Worm (Caenorhabditis elegans): Measurements from ENCODE around the gene C09G4.4.

The C09G4.4 gene

ce11 chrIV:8475030-8475679 lies 37.6 kb upstream of the C09G4.4 start:
- no peak for TF ChIP-seq F55B11.4 (tag; optimal IDR thresholded peaks at IDR 0.05; ENCODE audit: borderline replicate concordance, insufficient read depth)
- TF ChIP-seq Y95B8A.8 (GFP tag; IDR thresholded peaks at IDR 0.05): no peak
- TF ChIP-seq nhr-80 (tag; optimal IDR thresholded peaks at IDR 0.05): peak; percentile 86

- TF ChIP-seq lin-35 (GFP tag; optimal IDR thresholded peaks at IDR 0.05) (no peak), hmg-1.2 (GFP tag; IDR thresholded peaks at IDR 0.05) (no peak), hlh-12 (tag; optimal IDR thresholded peaks at IDR 0.05) (no peak), madf-6 (GFP tag; IDR thresholded peaks at IDR 0.05) (no peak), ama-1 (optimal IDR thresholded peaks at IDR 0.05) (no peak), ama-1 (GFP tag; optimal IDR thresholded peaks at IDR 0.05) (no peak), zim-3 (tag; optimal IDR thresholded peaks at IDR 0.05) (no peak), lag-1 (GFP tag; IDR thresholded peaks at IDR 0.05) (no peak), Y67H2A.10 (GFP tag; conservative IDR thresholded peaks at IDR 0.05) (no peak), mel-28 (tag; optimal IDR thresholded peaks at IDR 0.05; ENCODE audit: borderline replicate concordance) (no peak), ceh-100 (GFP tag; IDR thresholded peaks at IDR 0.05) (no peak), ekl-4 (GFP tag; IDR thresholded peaks at IDR 0.05) (no peak), hmg-20 (GFP tag; IDR thresholded peaks at IDR 0.05) (no peak), F49E8.2 (tag; optimal IDR thresholded peaks at IDR 0.05; ENCODE audit: insufficient read depth) (no peak), dpl-1 (GFP tag; optimal IDR thresholded peaks at IDR 0.05) (no peak), rec-8 (tag; optimal IDR thresholded peaks at IDR 0.05) (no peak), madf-8 (GFP tag; conservative IDR thresholded peaks at IDR 0.05) (no peak), unc-62 (GFP tag; optimal IDR thresholded peaks at IDR 0.05) (no peak)
Measured at ce11 chrIV:8476166-8476565, 36.6 kb upstream of the C09G4.4 start.

ce11 chrIV:8476880-8477279 lies 35.9 kb upstream of the C09G4.4 start, which contains the start of gene spp-10:
Gene spp-10 (plus strand): TSS chrIV:8477180.
- no peak for TF ChIP-seq sdz-38 (tag; optimal IDR thresholded peaks at IDR 0.05)
- no peak for TF ChIP-seq nfyb-1 (GFP tag; IDR thresholded peaks at IDR 0.05)
- TF ChIP-seq T26A5.8 (tag; optimal IDR thresholded peaks at IDR 0.05): no peak
- TF ChIP-seq nhr-27 (tag; optimal IDR thresholded peaks at IDR 0.05): no peak
- TF ChIP-seq cebp-1 (GFP tag; IDR thresholded peaks at IDR 0.05): no peak
- TF ChIP-seq cebp-1 (tag; optimal IDR thresholded peaks at IDR 0.05): no peak
- no peak for TF ChIP-seq lin-40 (tag; optimal IDR thresholded peaks at IDR 0.05)
- TF ChIP-seq lsy-27 (tag; optimal IDR thresholded peaks at IDR 0.05; ENCODE audit: borderline replicate concordance, insufficient read depth): no peak
- TF ChIP-seq nhr-120 (GFP tag; IDR thresholded peaks at IDR 0.05): no peak
- no peak for TF ChIP-seq snpc-3.4 (tag; optimal IDR thresholded peaks at IDR 0.05)
- TF ChIP-seq hmg-20 (GFP tag; IDR thresholded peaks at IDR 0.05): no peak
- no peak for TF ChIP-seq snpc-1.1 (tag; optimal IDR thresholded peaks at IDR 0.05; ENCODE audit: insufficient read depth)
- TF ChIP-seq nhr-179 (tag; optimal IDR thresholded peaks at IDR 0.05): no peak
- TF ChIP-seq let-607 (tag; optimal IDR thresholded peaks at IDR 0.05): no peak
- TF ChIP-seq F57C9.4 (tag; optimal IDR thresholded peaks at IDR 0.05): no peak
- no peak for TF ChIP-seq nhr-90 (tag; optimal IDR thresholded peaks at IDR 0.05)
- TF ChIP-seq madf-3 (GFP tag; IDR thresholded peaks at IDR 0.05): no peak
- no peak for TF ChIP-seq ceh-27 (GFP tag; optimal IDR thresholded peaks at IDR 0.05)
- TF ChIP-seq ets-4 (GFP tag; optimal IDR thresholded peaks at IDR 0.05): no peak
- no peak for TF ChIP-seq chd-7 (tag; optimal IDR thresholded peaks at IDR 0.05)
